Worm (Caenorhabditis elegans): ENCODE results near the gene T05B4.9.

Gene T05B4.9

DNA sequence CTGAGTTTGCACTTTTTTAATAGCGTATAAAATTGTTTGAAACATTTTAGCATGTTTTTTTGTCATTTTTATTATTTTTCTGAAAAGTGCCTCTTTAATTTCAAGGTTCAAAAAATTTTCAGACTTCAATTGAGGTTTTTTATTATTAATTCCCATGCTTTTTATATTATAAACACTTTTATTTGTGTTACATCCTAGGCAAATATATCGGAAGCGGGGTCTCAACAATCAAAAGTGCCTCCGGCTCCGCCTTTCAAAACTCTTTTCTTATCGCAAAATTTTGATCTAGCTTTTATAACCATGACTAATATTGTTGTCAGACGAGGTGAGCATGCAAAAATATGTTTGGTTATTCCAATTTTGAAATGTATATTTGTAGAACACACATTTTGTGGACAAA is 44.8 kb downstream of the T05B4.9 start, which contains the start of gene otpl-2:
Gene otpl-2 (plus strand): TSS at position 301 of the 400 bp plus-strand sequence.
- no peak for TF ChIP-seq sptf-1 (tag; optimal IDR thresholded peaks at IDR 0.05)
- TF ChIP-seq unc-120 (tag; optimal IDR thresholded peaks at IDR 0.05; ENCODE audit: poor library complexity, severe bottlenecking) = no peak
- no peak for TF ChIP-seq zip-8 (tag; optimal IDR thresholded peaks at IDR 0.05)
- TF ChIP-seq ceh-83 (GFP tag; optimal IDR thresholded peaks at IDR 0.05) = no peak
- no peak for TF ChIP-seq drap-1 (GFP tag; optimal IDR thresholded peaks at IDR 0.05)
- TF ChIP-seq nhr-12 (tag; optimal IDR thresholded peaks at IDR 0.05) = no peak
- TF ChIP-seq bed-3 (GFP tag; optimal IDR thresholded peaks at IDR 0.05) = no peak
- no peak for TF ChIP-seq blmp-1 (tag; optimal IDR thresholded peaks at IDR 0.05)
- no peak for TF ChIP-seq mep-1 (tag; optimal IDR thresholded peaks at IDR 0.05)
- TF ChIP-seq ceh-43 (GFP tag; optimal IDR thresholded peaks at IDR 0.05) = no peak
- TF ChIP-seq unc-62 (GFP tag; optimal IDR thresholded peaks at IDR 0.05) = no peak
- no peak for TF ChIP-seq mab-5 (tag; optimal IDR thresholded peaks at IDR 0.05)
- TF ChIP-seq lsy-2 (tag; optimal IDR thresholded peaks at IDR 0.05) = no peak
- TF ChIP-seq tbx-8 (GFP tag; optimal IDR thresholded peaks at IDR 0.05) = no peak
- no peak for TF ChIP-seq M03D4.4 (tag; optimal IDR thresholded peaks at IDR 0.05)
- no peak for TF ChIP-seq elt-1 (tag; optimal IDR thresholded peaks at IDR 0.05; ENCODE audit: borderline replicate concordance, insufficient read depth)
- TF ChIP-seq nhr-2 (tag; optimal IDR thresholded peaks at IDR 0.05) = no peak

All from whole organism, mixed stage, embryonic.